Worm (Caenorhabditis elegans) whole organism, young adult: ENCODE data around the gene fbxa-115.

Experiments
- ets-4 ChIP-seq: fragments of 200-800 bp; sonication (Bioruptor generic); optimal IDR thresholded peaks from 2 replicates; lab custom pipeline; 2018; ENCODE audit warnings: mild to moderate bottlenecking, missing genetic modification characterization, missing compliant biosample characterization
- mel-28 ChIP-seq: sonication (generic microtip); optimal IDR thresholded peaks from 2 replicates; lab custom pipeline; 2016; ENCODE audit warnings: borderline replicate concordance, mild to moderate bottlenecking, missing genetic modification characterization, missing compliant biosample characterization

DNA sequence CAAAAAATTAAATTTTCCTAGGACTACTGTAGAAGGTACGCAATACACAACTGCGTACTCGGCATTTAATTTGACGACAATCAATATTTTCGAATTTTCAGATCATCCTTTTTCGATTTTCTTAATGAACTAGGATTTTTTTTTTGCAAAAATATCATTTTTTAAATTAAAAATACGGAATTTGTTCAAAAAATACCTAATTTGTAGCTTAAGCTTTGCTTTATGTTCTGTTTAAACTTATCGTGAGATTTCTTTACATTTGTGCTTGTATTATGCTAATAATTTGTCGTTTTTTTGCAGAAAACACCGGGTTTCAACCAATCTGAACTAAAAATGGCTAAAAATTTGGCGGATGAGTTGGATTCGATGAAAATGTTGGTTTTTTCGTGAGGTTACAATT lies 4.7 kb upstream of the fbxa-115 start, which contains the start of gene ftr-1:
- TF ChIP-seq ets-4 (GFP tag; lab: Kevin White, UChicago) (no peak), mel-28 (tag; lab: Kevin White, UChicago) (no peak)
